Worm (Caenorhabditis elegans): ENCODE results near the gene W07E6.5.

DNA sequence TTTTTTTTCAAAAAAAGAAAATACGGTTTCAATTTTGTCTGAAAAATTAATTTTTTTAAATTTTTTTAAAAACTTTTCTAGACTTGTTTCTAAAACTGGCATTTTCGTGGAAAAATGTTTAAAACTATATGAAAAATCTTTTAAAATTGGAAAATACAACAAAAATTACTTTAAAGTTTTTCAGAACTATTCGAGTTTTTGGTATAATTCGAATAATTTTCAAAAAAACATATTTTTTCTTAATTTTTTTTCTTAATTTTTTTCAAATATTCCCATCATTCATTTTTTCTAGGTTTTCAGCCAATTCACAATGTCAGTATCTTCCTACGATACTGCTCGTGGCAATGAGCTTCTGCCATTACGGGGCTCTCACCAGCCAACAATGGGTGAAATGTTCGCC lies 49.0 kb downstream of the W07E6.5 start, which contains the start of gene slc-36.2:
- TF ChIP-seq ceh-9 (tag; optimal IDR thresholded peaks at IDR 0.05) (no peak), pha-4 (tag; optimal IDR thresholded peaks at IDR 0.05) (no peak)
